Fruit fly (Drosophila melanogaster) whole organism, embryonic: ENCODE measurements around the gene Cpr23B.

Source experiments
- Adf1 ChIP-seq: fragments of 200-800 bp; sonication (Bioruptor generic); IDR thresholded peaks from 2 replicates; pipeline ENCODE4 v1.3.6; 2022; ENCODE audit warnings: missing biosample characterization, missing genetic modification characterization
- Aef1 ChIP-seq: fragments of 200-800 bp; sonication (Bioruptor generic); IDR thresholded peaks from 3 replicates; pipeline ENCODE4 v1.3.6; 2022; ENCODE audit warnings: missing biosample characterization, missing genetic modification characterization
- Antp ChIP-seq: fragments of 200-800 bp; sonication (Bioruptor generic); optimal IDR thresholded peaks from 3 replicates; lab custom pipeline; 2016; ENCODE audit warnings: missing biosample characterization, missing genetic modification characterization
- Blimp-1 ChIP-seq: fragments of 200-800 bp; sonication (Bioruptor generic); optimal IDR thresholded peaks from 3 replicates; lab custom pipeline; 2018; ENCODE audit warnings: missing biosample characterization, missing genetic modification characterization, mild to moderate bottlenecking, moderate library complexity, missing genetic modification reagents
- C15 ChIP-seq: fragments of 200-800 bp; sonication (Bioruptor generic); IDR thresholded peaks from 3 replicates; pipeline ENCODE4 v1.3.6; 2022; ENCODE audit warnings: missing biosample characterization, missing genetic modification characterization
- CG10366 ChIP-seq: fragments of 200-800 bp; sonication (Bioruptor generic); IDR thresholded peaks from 2 replicates; pipeline ENCODE4 v1.3.6; 2022; ENCODE audit warnings: missing biosample characterization, missing genetic modification characterization
- CG12071 ChIP-seq: fragments of 200-800 bp; sonication (Bioruptor generic); optimal IDR thresholded peaks from 3 replicates; lab custom pipeline; 2018; ENCODE audit warnings: missing biosample characterization, mild to moderate bottlenecking, missing genetic modification characterization
- CG12942 ChIP-seq: fragments of 200-800 bp; sonication (Bioruptor generic); optimal IDR thresholded peaks from 3 replicates; lab custom pipeline; 2016; ENCODE audit warnings: missing biosample characterization, missing genetic modification characterization
- CG13775 ChIP-seq: fragments of 200-800 bp; sonication (Bioruptor generic); optimal IDR thresholded peaks from 3 replicates; lab custom pipeline; 2017; ENCODE audit warnings: missing biosample characterization, mild to moderate bottlenecking, missing genetic modification characterization
- CG1603 ChIP-seq: fragments of 200-800 bp; sonication (Bioruptor generic); optimal IDR thresholded peaks from 2 replicates; lab custom pipeline; 2019; ENCODE audit warnings: missing biosample characterization, mild to moderate bottlenecking, missing genetic modification characterization, moderate library complexity
- CG16779 ChIP-seq: fragments of 200-800 bp; sonication (Bioruptor generic); IDR thresholded peaks from 2 replicates; pipeline ENCODE4 v1.3.6; 2022; ENCODE audit warnings: missing biosample characterization, missing genetic modification characterization
- CG17328 ChIP-seq: fragments of 200-800 bp; sonication (Bioruptor generic); IDR thresholded peaks from 2 replicates; pipeline ENCODE4 v1.3.6; 2022; ENCODE audit warnings: missing biosample characterization, missing genetic modification characterization
- CG33557 ChIP-seq: fragments of 200-800 bp; sonication (Bioruptor generic); optimal IDR thresholded peaks from 2 replicates; lab custom pipeline; 2019; ENCODE audit warnings: missing biosample characterization, mild to moderate bottlenecking, missing genetic modification characterization, moderate library complexity
- CG3407 ChIP-seq: fragments of 200-800 bp; sonication (Bioruptor generic); optimal IDR thresholded peaks from 2 replicates; lab custom pipeline; 2018; ENCODE audit warnings: missing biosample characterization, mild to moderate bottlenecking, missing genetic modification characterization
- CG4707 ChIP-seq: fragments of 200-800 bp; sonication (Bioruptor generic); optimal IDR thresholded peaks from 2 replicates; lab custom pipeline; 2018; ENCODE audit warnings: missing biosample characterization, mild to moderate bottlenecking, missing genetic modification characterization, moderate library complexity
- CG5180 ChIP-seq: fragments of 200-800 bp; sonication (Bioruptor generic); optimal IDR thresholded peaks from 3 replicates; lab custom pipeline; 2017; ENCODE audit warnings: missing biosample characterization, missing genetic modification characterization, mild to moderate bottlenecking, moderate library complexity, missing genetic modification reagents
- CoRest ChIP-seq: fragments of 200-800 bp; sonication (Bioruptor generic); optimal IDR thresholded peaks from 3 replicates; lab custom pipeline; 2018; ENCODE audit warnings: missing biosample characterization, mild to moderate bottlenecking, missing genetic modification characterization, moderate library complexity
- Dll ChIP-seq: fragments of 200-800 bp; sonication (Bioruptor generic); IDR thresholded peaks from 4 replicates; pipeline ENCODE4 v1.3.6; 2022; ENCODE audit warnings: missing biosample characterization, missing genetic modification characterization; ENCODE audit not compliant: partially characterized antibody
- Ets97D ChIP-seq: fragments of 200-800 bp; sonication (Bioruptor generic); optimal IDR thresholded peaks from 3 replicates; lab custom pipeline; 2016; ENCODE audit warnings: missing biosample characterization, missing genetic modification characterization
- Fer3 ChIP-seq: fragments of 200-800 bp; sonication (Bioruptor generic); optimal IDR thresholded peaks from 2 replicates; lab custom pipeline; 2018; ENCODE audit warnings: missing biosample characterization, mild to moderate bottlenecking, missing genetic modification characterization, moderate library complexity
- GATAe ChIP-seq: fragments of 200-800 bp; sonication (Bioruptor generic); conservative IDR thresholded peaks from 2 replicates; pipeline ENCODE4 v1.3.6; 2022; ENCODE audit warnings: missing biosample characterization, missing genetic modification characterization
- HLH4C ChIP-seq: fragments of 200-800 bp; sonication (Bioruptor generic); IDR thresholded peaks from 3 replicates; pipeline ENCODE4 v1.3.6; 2022; ENCODE audit warnings: missing biosample characterization, missing genetic modification characterization; ENCODE audit not compliant: partially characterized antibody
- Hey ChIP-seq: fragments of 200-800 bp; sonication (Bioruptor generic); optimal IDR thresholded peaks from 3 replicates; lab custom pipeline; 2018; ENCODE audit warnings: missing biosample characterization, mild to moderate bottlenecking, missing genetic modification characterization
- HmgD ChIP-seq: fragments of 200-800 bp; sonication (Bioruptor generic); optimal IDR thresholded peaks from 3 replicates; lab custom pipeline; 2016; ENCODE audit warnings: missing biosample characterization, missing genetic modification characterization
- Kr ChIP-seq: fragments of 200-800 bp; sonication (Bioruptor generic); optimal IDR thresholded peaks from 2 replicates; lab custom pipeline; 2017; ENCODE audit warnings: missing biosample characterization, mild to moderate bottlenecking, missing genetic modification characterization
- Rx ChIP-seq: fragments of 200-800 bp; sonication (Bioruptor generic); IDR thresholded peaks from 2 replicates; pipeline ENCODE4 v1.3.6; 2022; ENCODE audit warnings: missing biosample characterization, missing genetic modification characterization
- Scr ChIP-seq: fragments of 200-800 bp; sonication (Bioruptor generic); IDR thresholded peaks from 2 replicates; pipeline ENCODE4 v1.3.6; 2022; ENCODE audit warnings: missing biosample characterization, missing genetic modification characterization; ENCODE audit not compliant: partially characterized antibody
- Tbp ChIP-seq: fragments of >200 bp; optimal IDR thresholded peaks from 2 replicates; lab custom pipeline; 2018; ENCODE audit warnings: missing biosample characterization, missing genetic modification characterization
- Xbp1 ChIP-seq: fragments of 200-800 bp; sonication (Bioruptor generic); optimal IDR thresholded peaks from 3 replicates; lab custom pipeline; 2016; ENCODE audit warnings: missing biosample characterization, mild to moderate bottlenecking, missing genetic modification characterization
- bsh ChIP-seq, 2 experiments: fragments of 200-800 bp; sonication (Bioruptor generic); optimal IDR thresholded peaks; 2 replicates each; lab custom pipeline; 2017 to 2018; ENCODE audit warnings: mild to moderate bottlenecking in 2 of 2, missing biosample characterization in 2 of 2, missing genetic modification characterization in 2 of 2, moderate library complexity in 1 of 2
- chn ChIP-seq: fragments of 200-800 bp; sonication (Bioruptor generic); optimal IDR thresholded peaks from 2 replicates; lab custom pipeline; 2016; ENCODE audit warnings: missing biosample characterization, missing genetic modification characterization
- dm ChIP-seq: fragments of 200-800 bp; sonication (Bioruptor generic); optimal IDR thresholded peaks from 3 replicates; lab custom pipeline; 2016; ENCODE audit warnings: missing biosample characterization, missing genetic modification characterization
- dysf ChIP-seq: fragments of 200-800 bp; sonication (Bioruptor generic); IDR thresholded peaks from 3 replicates; pipeline ENCODE4 v1.3.6; 2022; ENCODE audit warnings: missing biosample characterization, missing genetic modification characterization
- emc ChIP-seq: fragments of 200-800 bp; sonication (Bioruptor generic); optimal IDR thresholded peaks from 2 replicates; lab custom pipeline; 2016; ENCODE audit warnings: missing biosample characterization, missing genetic modification characterization
- ems ChIP-seq: fragments of 200-800 bp; sonication (Bioruptor generic); optimal IDR thresholded peaks from 3 replicates; lab custom pipeline; 2016; ENCODE audit warnings: missing biosample characterization, missing genetic modification characterization
- ewg ChIP-seq: fragments of 200-800 bp; sonication (Bioruptor generic); optimal IDR thresholded peaks from 3 replicates; lab custom pipeline; 2017; ENCODE audit warnings: mild to moderate bottlenecking, missing biosample characterization, missing genetic modification reagents, missing genetic modification characterization
- exex ChIP-seq: fragments of 200-800 bp; sonication (Bioruptor generic); optimal IDR thresholded peaks from 4 replicates; lab custom pipeline; 2018; ENCODE audit warnings: missing biosample characterization, mild to moderate bottlenecking, missing genetic modification characterization, moderate library complexity
- eyg ChIP-seq: fragments of 200-800 bp; sonication (Bioruptor generic); optimal IDR thresholded peaks from 3 replicates; lab custom pipeline; 2016; ENCODE audit warnings: missing biosample characterization, missing genetic modification characterization
- fd102C ChIP-seq: fragments of 200-800 bp; sonication (Bioruptor generic); optimal IDR thresholded peaks from 2 replicates; lab custom pipeline; 2018; ENCODE audit warnings: missing biosample characterization, mild to moderate bottlenecking, missing genetic modification characterization, moderate library complexity
- lov ChIP-seq, 2 experiments: fragments of 200-800 bp in 1 of 2; fragments of >200 bp in 1 of 2; sonication (Bioruptor generic) in 1 of 2; IDR thresholded peaks in 1 of 2; optimal IDR thresholded peaks in 1 of 2; 2 replicates in 1 of 2; 3 replicates in 1 of 2; pipeline versions ENCODE4 v1.3.6 to Lab custom; 2017 to 2022; ENCODE audit warnings: missing biosample characterization in 1 of 2, missing genetic modification characterization in 1 of 2
- luna ChIP-seq: fragments of 200-800 bp; sonication (Bioruptor generic); optimal IDR thresholded peaks from 2 replicates; lab custom pipeline; 2016; ENCODE audit warnings: missing biosample characterization, missing genetic modification characterization
- mam ChIP-seq: fragments of 200-800 bp; sonication (Bioruptor generic); optimal IDR thresholded peaks from 3 replicates; lab custom pipeline; 2016; ENCODE audit warnings: missing biosample characterization, missing genetic modification characterization
- nau ChIP-seq: fragments of 200-800 bp; sonication (Bioruptor generic); optimal IDR thresholded peaks from 3 replicates; lab custom pipeline; 2017; ENCODE audit warnings: missing biosample characterization, mild to moderate bottlenecking, missing genetic modification characterization, missing genetic modification reagents
- nerfin-2 ChIP-seq: fragments of 200-800 bp; sonication (Bioruptor generic); IDR thresholded peaks from 2 replicates; pipeline ENCODE4 v1.3.6; 2022; ENCODE audit warnings: missing biosample characterization, missing genetic modification characterization; ENCODE audit not compliant: partially characterized antibody
- sob ChIP-seq: fragments of 200-800 bp; sonication (Bioruptor generic); IDR thresholded peaks from 2 replicates; pipeline ENCODE4 v1.3.6; 2022; ENCODE audit warnings: missing biosample characterization, missing genetic modification characterization
- sqz ChIP-seq: fragments of 200-800 bp; sonication (Bioruptor generic); optimal IDR thresholded peaks from 3 replicates; lab custom pipeline; 2018; ENCODE audit warnings: missing biosample characterization, mild to moderate bottlenecking, missing genetic modification characterization
- ssp ChIP-seq: fragments of 200-800 bp; sonication (Bioruptor generic); IDR thresholded peaks from 2 replicates; pipeline ENCODE4 v1.3.6; 2022; ENCODE audit warnings: missing biosample characterization, missing genetic modification characterization

Cpr23B gene

DNA sequence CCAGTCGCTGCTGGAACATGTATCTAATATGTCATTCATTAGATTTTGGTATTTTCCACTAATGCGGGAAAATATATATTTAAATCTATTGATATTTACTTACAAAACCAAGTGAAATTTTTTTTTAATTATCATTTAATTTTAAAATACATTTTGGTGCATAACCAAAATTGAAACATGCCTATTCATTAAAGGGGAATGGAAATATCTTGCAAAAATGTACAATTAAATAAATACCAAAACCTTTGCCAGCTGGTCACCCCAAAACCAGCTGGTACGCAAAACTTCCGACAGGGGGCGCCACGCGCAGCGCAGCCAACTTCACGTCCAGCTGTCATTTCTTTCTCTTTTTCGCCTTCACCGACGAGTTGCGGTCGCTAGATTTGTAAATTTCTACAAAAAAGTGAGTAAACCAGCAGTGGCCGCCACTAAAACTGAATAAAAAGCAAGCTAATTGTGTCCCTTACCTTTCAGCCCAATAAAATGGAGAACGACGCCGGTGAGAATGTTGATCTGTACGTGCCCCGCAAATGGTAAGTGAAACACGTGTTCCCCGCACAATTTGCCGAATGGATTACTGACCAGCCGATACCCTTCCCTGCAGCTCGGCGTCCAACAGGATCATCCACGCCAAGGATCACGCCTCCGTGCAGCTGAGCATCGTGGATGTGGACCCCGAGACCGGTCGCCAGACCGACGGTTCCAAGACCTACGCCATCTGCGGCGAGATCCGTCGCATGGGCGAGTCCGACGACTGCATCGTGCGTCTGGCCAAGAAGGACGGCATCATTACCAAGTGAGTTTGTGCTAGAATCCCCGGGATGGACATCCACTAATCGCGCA is 17.8 kb downstream of the Cpr23B start, which contains the start of the genes CG3104 and RpS21 (continued):
- TF ChIP-seq Blimp-1 (GFP tag; lab: Kevin White, UChicago), result peak; percentile 48
- peak; percentile 88 for TF ChIP-seq emc (GFP tag; lab: Kevin White, UChicago)
- TF ChIP-seq luna (GFP tag; lab: Kevin White, UChicago), result peak; percentile 50
- peak; percentile 88 for TF ChIP-seq Antp (GFP tag; lab: Kevin White, UChicago)
- peak; percentile 80 for TF ChIP-seq CG12071 (GFP tag; lab: Kevin White, UChicago)
- TF ChIP-seq CG10366 (GFP tag; lab: Robert Waterston, UW), result peak; percentile 88
- peak; percentile 92 for TF ChIP-seq CG17328 (GFP tag; lab: Robert Waterston, UW)
- TF ChIP-seq Scr (GFP tag; lab: Robert Waterston, UW), result no peak
- TF ChIP-seq CG12942 (GFP tag; lab: Kevin White, UChicago), result peak; percentile 76
- peak; percentile 44 for TF ChIP-seq CG5180 (GFP tag; lab: Kevin White, UChicago)
- TF ChIP-seq lov (optimal IDR thresholded peaks at IDR 0.05; lab: Kevin White, UChicago), result no peak
- TF ChIP-seq lov (GFP tag; IDR thresholded peaks at IDR 0.05; lab: Robert Waterston, UW), result peak; percentile 94
- peak; percentile 82; the same call in 2 of the 3 replicates for TF ChIP-seq C15 (GFP tag; lab: Robert Waterston, UW)
- TF ChIP-seq sqz (GFP tag; lab: Kevin White, UChicago), result peak; percentile 84
- TF ChIP-seq chn (GFP tag; lab: Kevin White, UChicago), result peak; percentile 77
- TF ChIP-seq fd102C, result peak; percentile 62
- TF ChIP-seq bsh (GFP tag; optimal IDR thresholded peaks at IDR 0.05; lab: Kevin White, UChicago), result peak; percentile 34 to 69
- TF ChIP-seq Aef1 (GFP tag; lab: Robert Waterston, UW), result peak; percentile 88
- peak; percentile 86 for TF ChIP-seq mam
- TF ChIP-seq HLH4C (GFP tag; lab: Robert Waterston, UW), result no peak
- TF ChIP-seq eyg, result peak; percentile 84
- TF ChIP-seq Ets97D (GFP tag; lab: Kevin White, UChicago), result peak; percentile 98
- TF ChIP-seq Xbp1 (GFP tag; lab: Kevin White, UChicago), result peak; percentile 92
- peak; percentile 71 for TF ChIP-seq ems (GFP tag; lab: Kevin White, UChicago)
- TF ChIP-seq CG16779 (GFP tag; lab: Robert Waterston, UW), result peak; percentile 94
- TF ChIP-seq CG13775 (GFP tag; lab: Kevin White, UChicago), result peak; percentile 93
- 0 out of 4 replicates have a peak, but pooled peaks have one; percentile 31 for TF ChIP-seq Dll (GFP tag; lab: Robert Waterston, UW)
- peak; percentile 82 for TF ChIP-seq Fer3 (tag; lab: Kevin White, UChicago)
- peak; percentile 83 for TF ChIP-seq ewg (GFP tag; lab: Kevin White, UChicago)
- peak; percentile 73 for TF ChIP-seq CG33557
- TF ChIP-seq nau (GFP tag; lab: Kevin White, UChicago), result peak; percentile 75
- TF ChIP-seq CoRest, result peak; percentile 84
- peak; percentile 75 for TF ChIP-seq CG1603 (tag; lab: Kevin White, UChicago)
- peak; percentile 69 for TF ChIP-seq CG4707
- peak; percentile 95 for TF ChIP-seq dm (GFP tag; lab: Kevin White, UChicago)
- peak; percentile 60; the same call in 1 of the 2 replicates for TF ChIP-seq Adf1 (GFP tag; lab: Robert Waterston, UW)
- TF ChIP-seq Rx (GFP tag; lab: Robert Waterston, UW), result peak; percentile 90
- peak; percentile 84 for TF ChIP-seq dysf
- peak; percentile 81 for TF ChIP-seq CG3407 (GFP tag; lab: Kevin White, UChicago)
- peak; percentile 94 for TF ChIP-seq sob (GFP tag; lab: Robert Waterston, UW)
- peak; percentile 79 for TF ChIP-seq Hey
- no peak for TF ChIP-seq nerfin-2 (GFP tag; lab: Robert Waterston, UW)
- TF ChIP-seq ssp (GFP tag; lab: Robert Waterston, UW), result peak; percentile 81
- TF ChIP-seq Kr, result peak; percentile 39
- peak; percentile 61 for TF ChIP-seq HmgD (GFP tag; lab: Kevin White, UChicago)
- TF ChIP-seq Tbp, result peak; percentile 31
- peak; percentile 29 for TF ChIP-seq exex (tag; lab: Kevin White, UChicago)
- TF ChIP-seq GATAe (GFP tag; lab: Robert Waterston, UW), result no peak
